Fruit fly (Drosophila melanogaster) whole organism, embryonic: ENCODE measurements around the gene CG7550.

ENCODE experiments used
- Blimp-1 ChIP-seq: fragments of 200-800 bp; sonication (Bioruptor generic); optimal IDR thresholded peaks from 3 replicates; lab custom pipeline; 2018; ENCODE audit warnings: missing biosample characterization, missing genetic modification characterization, mild to moderate bottlenecking, moderate library complexity, missing genetic modification reagents
- CG10366 ChIP-seq: fragments of 200-800 bp; sonication (Bioruptor generic); IDR thresholded peaks from 2 replicates; pipeline ENCODE4 v1.3.6; 2022; ENCODE audit warnings: missing biosample characterization, missing genetic modification characterization
- CG10959 ChIP-seq: fragments of 200-800 bp; sonication (Bioruptor generic); IDR thresholded peaks from 2 replicates; pipeline ENCODE4 v1.3.6; 2022; ENCODE audit warnings: missing biosample characterization, missing genetic modification characterization
- CG11398 ChIP-seq: fragments of 200-800 bp; sonication (Bioruptor generic); optimal IDR thresholded peaks from 2 replicates; lab custom pipeline; 2016; ENCODE audit warnings: missing biosample characterization, missing genetic modification characterization
- CG11504 ChIP-seq: fragments of 200-800 bp; sonication (Bioruptor generic); optimal IDR thresholded peaks from 3 replicates; lab custom pipeline; 2019; ENCODE audit warnings: missing biosample characterization, mild to moderate bottlenecking, missing genetic modification characterization, moderate library complexity
- CG12299 ChIP-seq: fragments of 200-800 bp; sonication (Bioruptor generic); optimal IDR thresholded peaks from 2 replicates; lab custom pipeline; 2018; ENCODE audit warnings: missing biosample characterization, mild to moderate bottlenecking, missing genetic modification characterization
- CG13624 ChIP-seq: fragments of 200-800 bp; sonication (Bioruptor generic); optimal IDR thresholded peaks from 2 replicates; lab custom pipeline; 2016; ENCODE audit warnings: missing biosample characterization, missing genetic modification characterization
- CG17568 ChIP-seq: fragments of 200-800 bp; sonication (Bioruptor generic); optimal IDR thresholded peaks from 2 replicates; lab custom pipeline; 2018; ENCODE audit warnings: missing biosample characterization, mild to moderate bottlenecking, missing genetic modification characterization, moderate library complexity
- CG18011 ChIP-seq: fragments of 200-800 bp; sonication (Bioruptor generic); optimal IDR thresholded peaks from 2 replicates; lab custom pipeline; 2017; ENCODE audit warnings: missing biosample characterization, missing genetic modification characterization, mild to moderate bottlenecking, moderate library complexity, missing genotype
- CG18476 ChIP-seq: fragments of 200-800 bp; sonication (Bioruptor generic); optimal IDR thresholded peaks from 2 replicates; lab custom pipeline; 2016; ENCODE audit warnings: missing biosample characterization, mild to moderate bottlenecking, missing genetic modification characterization
- CG18599 ChIP-seq: fragments of 200-800 bp; sonication (Bioruptor generic); optimal IDR thresholded peaks from 3 replicates; lab custom pipeline; 2017; ENCODE audit warnings: missing biosample characterization, missing genetic modification characterization, mild to moderate bottlenecking, moderate library complexity, missing genetic modification reagents
- CG2875 ChIP-seq: fragments of 200-800 bp; sonication (Bioruptor generic); optimal IDR thresholded peaks from 2 replicates; lab custom pipeline; 2017; ENCODE audit warnings: missing biosample characterization, mild to moderate bottlenecking, missing genetic modification characterization, missing genetic modification reagents
- CG30020 ChIP-seq: fragments of 200-800 bp; optimal IDR thresholded peaks from 2 replicates; lab custom pipeline; 2019; ENCODE audit warnings: missing biosample characterization, mild to moderate bottlenecking, missing genetic modification characterization, moderate library complexity
- CG33213 ChIP-seq: fragments of 200-800 bp; sonication (Bioruptor generic); optimal IDR thresholded peaks from 3 replicates; lab custom pipeline; 2016; ENCODE audit warnings: missing biosample characterization, missing genetic modification characterization
- CG4707 ChIP-seq: fragments of 200-800 bp; sonication (Bioruptor generic); optimal IDR thresholded peaks from 2 replicates; lab custom pipeline; 2018; ENCODE audit warnings: missing biosample characterization, mild to moderate bottlenecking, missing genetic modification characterization, moderate library complexity
- CG5180 ChIP-seq: fragments of 200-800 bp; sonication (Bioruptor generic); optimal IDR thresholded peaks from 3 replicates; lab custom pipeline; 2017; ENCODE audit warnings: missing biosample characterization, missing genetic modification characterization, mild to moderate bottlenecking, moderate library complexity, missing genetic modification reagents
- CG6791 ChIP-seq: fragments of 200-800 bp; sonication (Bioruptor generic); IDR thresholded peaks from 3 replicates; pipeline ENCODE4 v1.3.6; 2022; ENCODE audit warnings: missing biosample characterization, missing genetic modification characterization; ENCODE audit not compliant: partially characterized antibody
- CG7786 ChIP-seq: fragments of 200-800 bp; sonication (Bioruptor generic); optimal IDR thresholded peaks from 2 replicates; lab custom pipeline; 2016; ENCODE audit warnings: missing biosample characterization, missing genetic modification characterization
- CG7839 ChIP-seq: fragments of 200-800 bp; sonication (Bioruptor generic); optimal IDR thresholded peaks from 3 replicates; lab custom pipeline; 2018; ENCODE audit warnings: missing biosample characterization, mild to moderate bottlenecking, missing genetic modification characterization, moderate library complexity
- CG8290 ChIP-seq, 3 experiments: fragments of 200-800 bp; sonication (Bioruptor generic); optimal IDR thresholded peaks; 2 replicates each; lab custom pipeline; 2016 to 2019; ENCODE audit warnings: missing biosample characterization in 3 of 3, missing genetic modification characterization in 3 of 3, mild to moderate bottlenecking in 2 of 3, moderate library complexity in 1 of 3
- CG8388 ChIP-seq: fragments of 200-800 bp; sonication (Bioruptor generic); optimal IDR thresholded peaks from 2 replicates; lab custom pipeline; 2019; ENCODE audit warnings: missing biosample characterization, mild to moderate bottlenecking, missing genetic modification characterization, moderate library complexity
- CG9817 ChIP-seq: fragments of 200-800 bp; sonication (Bioruptor generic); optimal IDR thresholded peaks from 2 replicates; lab custom pipeline; 2018; ENCODE audit warnings: missing biosample characterization, mild to moderate bottlenecking, missing genetic modification characterization, moderate library complexity
- CoRest ChIP-seq: fragments of 200-800 bp; sonication (Bioruptor generic); optimal IDR thresholded peaks from 3 replicates; lab custom pipeline; 2018; ENCODE audit warnings: missing biosample characterization, mild to moderate bottlenecking, missing genetic modification characterization, moderate library complexity
- CrebB ChIP-seq: fragments of 200-800 bp; sonication (Bioruptor generic); optimal IDR thresholded peaks from 3 replicates; lab custom pipeline; 2018; ENCODE audit warnings: missing biosample characterization, mild to moderate bottlenecking, missing genetic modification characterization
- Dbx ChIP-seq: fragments of 200-800 bp; sonication (Bioruptor generic); IDR thresholded peaks from 3 replicates; pipeline ENCODE4 v1.3.6; 2022; ENCODE audit warnings: missing biosample characterization, missing genetic modification characterization
- Dip3 ChIP-seq: fragments of 200-800 bp; sonication (Bioruptor generic); optimal IDR thresholded peaks from 3 replicates; lab custom pipeline; 2016; ENCODE audit warnings: missing biosample characterization, missing genetic modification characterization
- H15 ChIP-seq: fragments of 200-800 bp; sonication (Bioruptor generic); IDR thresholded peaks from 3 replicates; pipeline ENCODE4 v1.3.6; 2022; ENCODE audit warnings: missing biosample characterization, missing genetic modification characterization
- Hr3 ChIP-seq: fragments of 200-800 bp; sonication (Bioruptor generic); optimal IDR thresholded peaks from 3 replicates; lab custom pipeline; 2016; ENCODE audit warnings: missing biosample characterization, missing genetic modification characterization
- Mes4 ChIP-seq: fragments of 200-800 bp; sonication (Bioruptor generic); optimal IDR thresholded peaks from 2 replicates; lab custom pipeline; 2016; ENCODE audit warnings: missing biosample characterization, missing genetic modification characterization
- Mrtf ChIP-seq: fragments of 200-800 bp; sonication (Bioruptor generic); IDR thresholded peaks from 3 replicates; pipeline ENCODE4 v1.3.6; 2022; ENCODE audit warnings: missing biosample characterization, missing genetic modification characterization
- Neu2 ChIP-seq: fragments of 200-800 bp; sonication (Bioruptor generic); optimal IDR thresholded peaks from 3 replicates; lab custom pipeline; 2016; ENCODE audit warnings: missing biosample characterization, missing genetic modification characterization, borderline replicate concordance
- Trl ChIP-seq, 3 experiments: fragments of >200 bp in 2 of 3; fragments of 200-800 bp in 1 of 3; sonication (Bioruptor generic) in 1 of 3; optimal IDR thresholded peaks; 2 replicates in 1 of 3; 3 replicates in 2 of 3; lab custom pipeline; 2016 to 2017; ENCODE audit warnings: missing biosample characterization in 1 of 3, missing genetic modification characterization in 1 of 3
- Vsx1 ChIP-seq: fragments of 200-800 bp; sonication (Bioruptor generic); optimal IDR thresholded peaks from 2 replicates; lab custom pipeline; 2017; ENCODE audit warnings: missing biosample characterization, mild to moderate bottlenecking, missing genetic modification characterization, missing genetic modification reagents
- YL-1 ChIP-seq: fragments of 200-800 bp; sonication (Bioruptor generic); optimal IDR thresholded peaks from 3 replicates; lab custom pipeline; 2017; ENCODE audit warnings: missing biosample characterization, mild to moderate bottlenecking, missing genetic modification characterization
- aop ChIP-seq: fragments of 200-800 bp; sonication (Bioruptor generic); IDR thresholded peaks from 2 replicates; pipeline ENCODE4 v1.3.6; 2022; ENCODE audit warnings: missing biosample characterization, missing genetic modification characterization
- bab2 ChIP-seq: fragments of 200-800 bp; sonication (Bioruptor generic); optimal IDR thresholded peaks from 2 replicates; lab custom pipeline; 2016; ENCODE audit warnings: missing biosample characterization, missing genetic modification characterization
- da ChIP-seq: fragments of 200-800 bp; sonication (Bioruptor generic); optimal IDR thresholded peaks from 2 replicates; lab custom pipeline; 2016; ENCODE audit warnings: missing biosample characterization, missing genetic modification characterization
- eyg ChIP-seq: fragments of 200-800 bp; sonication (Bioruptor generic); optimal IDR thresholded peaks from 3 replicates; lab custom pipeline; 2016; ENCODE audit warnings: missing biosample characterization, missing genetic modification characterization
- h ChIP-seq: fragments of >200 bp; optimal IDR thresholded peaks from 2 replicates; lab custom pipeline; 2017
- hkb ChIP-seq, 2 experiments: fragments of 200-800 bp in 1 of 2; fragments of >200 bp in 1 of 2; sonication (Bioruptor generic) in 1 of 2; IDR thresholded peaks in 1 of 2; optimal IDR thresholded peaks in 1 of 2; 2 replicates each; pipeline versions ENCODE4 v1.3.6 to Lab custom; 2017 to 2022; ENCODE audit warnings: missing biosample characterization in 1 of 2, missing genetic modification characterization in 1 of 2
- jumu ChIP-seq: fragments of 200-800 bp; sonication (Bioruptor generic); optimal IDR thresholded peaks from 3 replicates; lab custom pipeline; 2016; ENCODE audit warnings: missing biosample characterization, missing genetic modification characterization
- knrl ChIP-seq: fragments of 200-800 bp; sonication (Bioruptor generic); IDR thresholded peaks from 3 replicates; pipeline ENCODE4 v1.3.6; 2022; ENCODE audit warnings: missing biosample characterization, missing genetic modification characterization; ENCODE audit not compliant: partially characterized antibody
- phol ChIP-seq: fragments of 200-800 bp; sonication (Bioruptor generic); optimal IDR thresholded peaks from 3 replicates; lab custom pipeline; 2018; ENCODE audit warnings: missing biosample characterization, mild to moderate bottlenecking, missing genetic modification characterization, moderate library complexity
- salm ChIP-seq: fragments of 200-800 bp; sonication (Bioruptor generic); optimal IDR thresholded peaks from 2 replicates; lab custom pipeline; 2018; ENCODE audit warnings: missing biosample characterization, mild to moderate bottlenecking, missing genetic modification characterization
- slp2 ChIP-seq: fragments of 200-800 bp; sonication (Bioruptor generic); optimal IDR thresholded peaks from 2 replicates; lab custom pipeline; 2016; ENCODE audit warnings: missing biosample characterization, missing genetic modification characterization
- ssp ChIP-seq: fragments of 200-800 bp; sonication (Bioruptor generic); IDR thresholded peaks from 2 replicates; pipeline ENCODE4 v1.3.6; 2022; ENCODE audit warnings: missing biosample characterization, missing genetic modification characterization
- tx ChIP-seq: fragments of 200-800 bp; sonication (Bioruptor generic); optimal IDR thresholded peaks from 2 replicates; lab custom pipeline; 2016; ENCODE audit warnings: missing biosample characterization, missing genetic modification characterization
- unc-4 ChIP-seq: fragments of 200-800 bp; sonication (Bioruptor generic); IDR thresholded peaks from 2 replicates; pipeline ENCODE4 v1.3.6; 2022; ENCODE audit warnings: missing biosample characterization, missing genetic modification characterization; ENCODE audit not compliant: partially characterized antibody
- zfh2 ChIP-seq: fragments of 200-800 bp; sonication (Bioruptor generic); optimal IDR thresholded peaks from 2 replicates; lab custom pipeline; 2016; ENCODE audit warnings: missing biosample characterization, missing genetic modification characterization

The CG7550 gene

DNA sequence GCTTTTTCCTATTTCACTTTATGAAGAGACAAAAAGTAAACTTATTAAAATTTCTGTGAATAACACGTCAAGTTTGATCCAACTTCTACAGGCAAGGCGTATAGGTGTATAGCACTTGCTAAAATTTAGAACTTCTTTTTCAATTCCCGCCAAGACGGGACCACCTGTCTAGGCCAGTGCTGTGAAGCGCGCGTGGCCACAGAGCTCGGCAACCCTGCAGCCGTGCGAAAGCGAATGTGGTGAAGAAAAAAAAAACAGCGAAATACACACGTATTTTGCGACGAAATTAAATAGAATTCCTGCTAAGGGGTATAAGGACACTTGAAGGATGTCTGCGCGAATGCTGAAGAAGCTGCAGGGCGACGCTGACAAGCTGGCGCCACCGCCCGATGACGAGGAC lies 14.2 kb downstream of the CG7550 start, which contains the start of gene Nulp1 (continued):
- TF ChIP-seq Vsx1 (no peak), Dip3 (GFP tag; lab: Kevin White, UChicago) (peak; percentile 25), knrl (GFP tag; lab: Robert Waterston, UW) (no peak), CG8388 (GFP tag; lab: Kevin White, UChicago) (no peak), CG33213 (GFP tag; lab: Kevin White, UChicago) (peak; percentile 23), slp2 (GFP tag; lab: Kevin White, UChicago) (no peak), Blimp-1 (GFP tag; lab: Kevin White, UChicago) (peak; percentile 84), CG4707 (GFP tag; lab: Kevin White, UChicago) (no peak), unc-4 (GFP tag; lab: Robert Waterston, UW) (0 out of 2 replicates have a peak, but pooled peaks have one; percentile 12), CG10959 (GFP tag; lab: Robert Waterston, UW) (no peak), hkb (optimal IDR thresholded peaks at IDR 0.05; lab: Kevin White, UChicago) (no peak), hkb (GFP tag; IDR thresholded peaks at IDR 0.05; lab: Robert Waterston, UW) (no peak), Mes4 (GFP tag; lab: Kevin White, UChicago) (no peak), aop (GFP tag; lab: Robert Waterston, UW) (no peak), eyg (GFP tag; lab: Kevin White, UChicago) (peak; percentile 9), phol (tag; lab: Kevin White, UChicago) (peak; percentile 14), CG30020 (tag; lab: Kevin White, UChicago) (no peak), CG13624 (GFP tag; lab: Kevin White, UChicago) (peak; percentile 58), CG10366 (no peak), CG8290 (GFP tag; optimal IDR thresholded peaks at IDR 0.05; lab: Kevin White, UChicago) (no peak), CG8290 (tag; optimal IDR thresholded peaks at IDR 0.05; lab: Kevin White, UChicago) (peak in 1 of 2 experiments; percentile 67), YL-1 (GFP tag; lab: Kevin White, UChicago) (peak; percentile 48), H15 (GFP tag; lab: Robert Waterston, UW) (no peak), CG11504 (tag; lab: Kevin White, UChicago) (no peak), CG12299 (no peak), CG11398 (GFP tag; lab: Kevin White, UChicago) (no peak), bab2 (peak; percentile 5), CG18476 (GFP tag; lab: Kevin White, UChicago) (no peak), tx (GFP tag; lab: Kevin White, UChicago) (peak; percentile 16), Dbx (GFP tag; lab: Robert Waterston, UW) (no peak), CG2875 (GFP tag; lab: Kevin White, UChicago) (no peak), CG17568 (GFP tag; lab: Kevin White, UChicago) (no peak), da (GFP tag; lab: Kevin White, UChicago) (peak; percentile 57), ssp (GFP tag; lab: Robert Waterston, UW) (no peak), CG18011 (GFP tag; lab: Kevin White, UChicago) (no peak), CG7839 (tag; lab: Kevin White, UChicago) (no peak), h (no peak), CoRest (no peak), Trl (optimal IDR thresholded peaks at IDR 0.05; lab: Kevin White, UChicago) (no peak), Trl (GFP tag; optimal IDR thresholded peaks at IDR 0.05; lab: Kevin White, UChicago) (peak; percentile 34), jumu (GFP tag; lab: Kevin White, UChicago) (peak; percentile 10), CrebB (tag; lab: Kevin White, UChicago) (no peak), Mrtf (no peak), CG6791 (GFP tag; lab: Robert Waterston, UW) (no peak), CG7786 (peak; percentile 13), Neu2 (GFP tag; lab: Kevin White, UChicago) (no peak), CG9817 (tag; lab: Kevin White, UChicago) (peak; percentile 10), zfh2 (peak; percentile 18), Hr3 (GFP tag; lab: Kevin White, UChicago) (no peak), salm (tag; lab: Kevin White, UChicago) (no peak), CG5180 (GFP tag; lab: Kevin White, UChicago) (no peak), CG18599 (GFP tag; lab: Kevin White, UChicago) (no peak)
